Worm (Caenorhabditis elegans): ENCODE results near the gene mes-6.

mes-6 gene

ce11 chrIV:8511056-8511455 lies at the start of gene mes-6:
Gene mes-6 (plus strand): TSS chrIV:8511284.
- TF ChIP-seq zip-5 (tag; optimal IDR thresholded peaks at IDR 0.05) (no peak), unc-42 (tag; optimal IDR thresholded peaks at IDR 0.05) (peak; percentile 97), hlh-6 (tag; optimal IDR thresholded peaks at IDR 0.05) (no peak), pag-3 (tag; optimal IDR thresholded peaks at IDR 0.05; ENCODE audit: borderline replicate concordance) (no peak)

ce11 chrIV:8462376-8462775 lies 48.7 kb upstream of the mes-6 start:
- no peak for TF ChIP-seq lin-11 (tag; optimal IDR thresholded peaks at IDR 0.05)
- no peak for TF ChIP-seq pax-1 (tag; optimal IDR thresholded peaks at IDR 0.05)
- no peak for TF ChIP-seq ceh-18 (tag; optimal IDR thresholded peaks at IDR 0.05)
- TF ChIP-seq pat-9 (tag; optimal IDR thresholded peaks at IDR 0.05): no peak
- no peak for TF ChIP-seq ahr-1 (tag; optimal IDR thresholded peaks at IDR 0.05)
- TF ChIP-seq fkh-10 (GFP tag; optimal IDR thresholded peaks at IDR 0.05): no peak
- no peak for TF ChIP-seq hlh-8 (tag; optimal IDR thresholded peaks at IDR 0.05)
- no peak for TF ChIP-seq ceh-22 (tag; optimal IDR thresholded peaks at IDR 0.05)
- no peak for TF ChIP-seq F13H6.1 (tag; optimal IDR thresholded peaks at IDR 0.05)
- no peak for TF ChIP-seq hlh-13 (GFP tag; optimal IDR thresholded peaks at IDR 0.05)
- no peak for TF ChIP-seq tbx-7 (tag; optimal IDR thresholded peaks at IDR 0.05)
- TF ChIP-seq gmeb-2 (tag; optimal IDR thresholded peaks at IDR 0.05): no peak
- no peak for TF ChIP-seq odd-2 (tag; optimal IDR thresholded peaks at IDR 0.05)

ce11 chrIV:8463069-8463468 lies 48.0 kb upstream of the mes-6 start:
- TF ChIP-seq ceh-2 (tag; optimal IDR thresholded peaks at IDR 0.05): no peak
- TF ChIP-seq C38D4.7 (GFP tag; optimal IDR thresholded peaks at IDR 0.05): no peak
- TF ChIP-seq ceh-45 (GFP tag; IDR thresholded peaks at IDR 0.05): no peak

- no peak for TF ChIP-seq lin-11 (tag; optimal IDR thresholded peaks at IDR 0.05)
Observed at ce11 chrIV:8463716-8464115, 47.4 kb upstream of the mes-6 start, which contains the start of gene str-176. Gene str-176 (minus strand): TSS chrIV:8463816.

ce11 chrIV:8464187-8464586 lies 46.9 kb upstream of the mes-6 start:
- TF ChIP-seq K02D7.2 (tag; optimal IDR thresholded peaks at IDR 0.05): no peak
- no peak for TF ChIP-seq sox-2 (GFP tag; IDR thresholded peaks at IDR 0.05)
- TF ChIP-seq syd-9 (tag; optimal IDR thresholded peaks at IDR 0.05): no peak
- TF ChIP-seq dve-1 (tag; optimal IDR thresholded peaks at IDR 0.05): no peak
- TF ChIP-seq ttx-3 (tag; optimal IDR thresholded peaks at IDR 0.05): no peak
- TF ChIP-seq T23F11.4 (GFP tag; optimal IDR thresholded peaks at IDR 0.05): no peak
- TF ChIP-seq F13H6.1 (tag; optimal IDR thresholded peaks at IDR 0.05): no peak
- no peak for TF ChIP-seq zip-5 (tag; optimal IDR thresholded peaks at IDR 0.05)
- TF ChIP-seq hlh-8 (tag; optimal IDR thresholded peaks at IDR 0.05): no peak
- TF ChIP-seq ztf-16 (tag; optimal IDR thresholded peaks at IDR 0.05): no peak
- TF ChIP-seq hlh-15 (tag; optimal IDR thresholded peaks at IDR 0.05): no peak
- TF ChIP-seq pha-2 (tag; optimal IDR thresholded peaks at IDR 0.05): no peak
- TF ChIP-seq pros-1 (tag; optimal IDR thresholded peaks at IDR 0.05): no peak
- no peak for TF ChIP-seq sox-4 (tag; optimal IDR thresholded peaks at IDR 0.05)
- no peak for TF ChIP-seq unc-42 (tag; optimal IDR thresholded peaks at IDR 0.05)
- no peak for TF ChIP-seq nhr-11 (tag; optimal IDR thresholded peaks at IDR 0.05)
- no peak for TF ChIP-seq fax-1 (tag; optimal IDR thresholded peaks at IDR 0.05)

ce11 chrIV:8472493-8472892 lies 38.6 kb upstream of the mes-6 start, which contains the start of gene oat-1:
Gene oat-1 (minus strand): TSS chrIV:8472593.
- TF ChIP-seq elt-2 (tag; optimal IDR thresholded peaks at IDR 0.05) (no peak), npax-4 (tag; optimal IDR thresholded peaks at IDR 0.05) (no peak), ceh-48 (tag; optimal IDR thresholded peaks at IDR 0.05) (no peak), K09A11.1 (tag; optimal IDR thresholded peaks at IDR 0.05; ENCODE audit: insufficient read depth) (no peak), ceh-31 (tag; optimal IDR thresholded peaks at IDR 0.05) (no peak), ceh-14 (tag; optimal IDR thresholded peaks at IDR 0.05) (no peak), pqm-1 (tag; optimal IDR thresholded peaks at IDR 0.05) (no peak), ahr-1 (tag; optimal IDR thresholded peaks at IDR 0.05) (no peak), dve-1 (tag; optimal IDR thresholded peaks at IDR 0.05) (no peak), hlh-15 (tag; optimal IDR thresholded peaks at IDR 0.05) (no peak), ceh-6 (GFP tag; optimal IDR thresholded peaks at IDR 0.05) (no peak), pax-1 (tag; optimal IDR thresholded peaks at IDR 0.05) (no peak)
